Fruit fly (Drosophila melanogaster) whole organism, wandering third instar larva: Measurements from ENCODE around the gene CG42699.

Source experiments
- Abd-B ChIP-seq: fragments of >200 bp; optimal IDR thresholded peaks from 2 replicates; lab custom pipeline; 2017; ENCODE audit warnings: missing biosample characterization, missing genetic modification characterization
- CG32264 ChIP-seq: fragments of 200-800 bp; sonication (Bioruptor generic); optimal IDR thresholded peaks from 2 replicates; lab custom pipeline; 2016; ENCODE audit warnings: missing biosample characterization, missing genetic modification characterization
- CrebA ChIP-seq: fragments of 200-800 bp; sonication (Bioruptor generic); optimal IDR thresholded peaks from 2 replicates; lab custom pipeline; 2016; ENCODE audit warnings: missing biosample characterization, mild to moderate bottlenecking, missing genetic modification characterization, borderline replicate concordance
- Dfd ChIP-seq: fragments of >200 bp; optimal IDR thresholded peaks from 2 replicates; lab custom pipeline; 2017; ENCODE audit warnings: missing biosample characterization, missing genetic modification characterization
- Dif ChIP-seq: fragments of 200-275, 200-300 bp; sonication (Bioruptor generic); optimal IDR thresholded peaks from 2 replicates; lab custom pipeline; 2018; ENCODE audit warnings: missing biosample characterization, missing genetic modification characterization; ENCODE audit not compliant: partially characterized antibody
- GATAd ChIP-seq: sonication (Bioruptor generic); optimal IDR thresholded peaks from 2 replicates; lab custom pipeline; 2016; ENCODE audit warnings: missing biosample characterization, missing genetic modification characterization
- HLH106 ChIP-seq: fragments of 200-800 bp; optimal IDR thresholded peaks from 3 replicates; lab custom pipeline; 2019; ENCODE audit warnings: missing biosample characterization, mild to moderate bottlenecking, missing genetic modification characterization, moderate library complexity
- Hr78 ChIP-seq: fragments of >200 bp; optimal IDR thresholded peaks from 2 replicates; lab custom pipeline; 2017; ENCODE audit warnings: missing biosample characterization, missing genetic modification characterization
- Hr83 ChIP-seq: fragments of 200-300 bp; sonication (Bioruptor generic); optimal IDR thresholded peaks from 2 replicates; lab custom pipeline; 2016; ENCODE audit warnings: missing biosample characterization, mild to moderate bottlenecking, missing genetic modification characterization, moderate library complexity; ENCODE audit not compliant: poor library complexity, severe bottlenecking
- Jra ChIP-seq: sonication (Bioruptor generic); optimal IDR thresholded peaks from 2 replicates; lab custom pipeline; 2016; ENCODE audit warnings: missing biosample characterization, missing genetic modification characterization
- Mio ChIP-seq: sonication (Bioruptor generic); optimal IDR thresholded peaks from 2 replicates; lab custom pipeline; 2016; ENCODE audit warnings: missing biosample characterization, missing genetic modification characterization
- Myc ChIP-seq: fragments of >200 bp; optimal IDR thresholded peaks from 2 replicates; lab custom pipeline; 2017
- N ChIP-seq: fragments of >200 bp; optimal IDR thresholded peaks from 2 replicates; lab custom pipeline; 2018; ENCODE audit warnings: missing biosample characterization, missing external identifiers, missing genetic modification characterization
- OdsH ChIP-seq: fragments of 200-800 bp; sonication (Bioruptor generic); optimal IDR thresholded peaks from 2 replicates; lab custom pipeline; 2016; ENCODE audit warnings: missing biosample characterization, mild to moderate bottlenecking, missing genetic modification characterization
- Rel ChIP-seq, 2 experiments: fragments of 200-800 bp; sonication (Bioruptor generic) in 1 of 2; optimal IDR thresholded peaks; 2 replicates in 1 of 2; 3 replicates in 1 of 2; lab custom pipeline; 2016 to 2019; ENCODE audit warnings: mild to moderate bottlenecking in 2 of 2, missing biosample characterization in 2 of 2, missing genetic modification characterization in 2 of 2, moderate library complexity in 1 of 2
- Sp1 ChIP-seq: fragments of 200-800 bp; sonication (Bioruptor generic); optimal IDR thresholded peaks from 3 replicates; lab custom pipeline; 2019; ENCODE audit warnings: missing biosample characterization, mild to moderate bottlenecking, missing genetic modification characterization, moderate library complexity
- Vsx2 ChIP-seq: fragments of 200-300, 225-300 bp; sonication (Bioruptor generic); optimal IDR thresholded peaks from 2 replicates; lab custom pipeline; 2018; ENCODE audit warnings: missing biosample characterization, missing genetic modification characterization; ENCODE audit not compliant: partially characterized antibody
- brk ChIP-seq: fragments of 200-800 bp; sonication (Bioruptor generic); optimal IDR thresholded peaks from 2 replicates; lab custom pipeline; 2016; ENCODE audit warnings: missing biosample characterization, mild to moderate bottlenecking, missing genetic modification characterization
- dsf ChIP-seq: sonication (Bioruptor generic); optimal IDR thresholded peaks from 2 replicates; lab custom pipeline; 2016; ENCODE audit warnings: missing biosample characterization, missing genetic modification characterization, borderline replicate concordance
- ey ChIP-seq: fragments of 200-800 bp; sonication (Bioruptor generic); optimal IDR thresholded peaks from 2 replicates; lab custom pipeline; 2016; ENCODE audit warnings: missing biosample characterization, missing genetic modification characterization
- foxo ChIP-seq, 2 experiments: fragments of 200-800 bp; sonication (Bioruptor generic); optimal IDR thresholded peaks; 2 replicates in 1 of 2; 3 replicates in 1 of 2; lab custom pipeline; 2016 to 2017; ENCODE audit warnings: missing biosample characterization in 2 of 2, missing genetic modification characterization in 2 of 2
- fru ChIP-seq: fragments of 200-800 bp; sonication (Bioruptor generic); optimal IDR thresholded peaks from 3 replicates; lab custom pipeline; 2016; ENCODE audit warnings: missing biosample characterization, mild to moderate bottlenecking, missing genetic modification characterization
- h ChIP-seq: fragments of 200-800 bp; sonication (Bioruptor generic); optimal IDR thresholded peaks from 3 replicates; lab custom pipeline; 2016; ENCODE audit warnings: missing biosample characterization, mild to moderate bottlenecking, missing genetic modification characterization
- jim ChIP-seq: fragments of 175-275, 200-325 bp; sonication (Bioruptor generic); optimal IDR thresholded peaks from 2 replicates; lab custom pipeline; 2016; ENCODE audit warnings: missing biosample characterization, mild to moderate bottlenecking, missing genetic modification characterization
- lola ChIP-seq: fragments of >200 bp; optimal IDR thresholded peaks from 2 replicates; lab custom pipeline; 2017; ENCODE audit warnings: missing biosample characterization, missing genetic modification characterization
- pan ChIP-seq: fragments of >200 bp; optimal IDR thresholded peaks from 2 replicates; lab custom pipeline; 2017
- psq ChIP-seq: fragments of 200-800 bp; sonication (Bioruptor generic); optimal IDR thresholded peaks from 3 replicates; lab custom pipeline; 2017; ENCODE audit warnings: missing biosample characterization, mild to moderate bottlenecking, missing genetic modification characterization, moderate library complexity
- rgr ChIP-seq: fragments of 200-800 bp; sonication (Bioruptor generic); optimal IDR thresholded peaks from 3 replicates; lab custom pipeline; 2016; ENCODE audit warnings: missing biosample characterization, mild to moderate bottlenecking, missing genetic modification characterization
- sv ChIP-seq: fragments of 200-800 bp; sonication (Bioruptor generic); optimal IDR thresholded peaks from 3 replicates; lab custom pipeline; 2016; ENCODE audit warnings: missing biosample characterization, missing genetic modification characterization
- usp ChIP-seq: fragments of >200 bp; optimal IDR thresholded peaks from 2 replicates; lab custom pipeline; 2017; ENCODE audit warnings: missing biosample characterization, missing genetic modification characterization

Gene CG42699

DNA sequence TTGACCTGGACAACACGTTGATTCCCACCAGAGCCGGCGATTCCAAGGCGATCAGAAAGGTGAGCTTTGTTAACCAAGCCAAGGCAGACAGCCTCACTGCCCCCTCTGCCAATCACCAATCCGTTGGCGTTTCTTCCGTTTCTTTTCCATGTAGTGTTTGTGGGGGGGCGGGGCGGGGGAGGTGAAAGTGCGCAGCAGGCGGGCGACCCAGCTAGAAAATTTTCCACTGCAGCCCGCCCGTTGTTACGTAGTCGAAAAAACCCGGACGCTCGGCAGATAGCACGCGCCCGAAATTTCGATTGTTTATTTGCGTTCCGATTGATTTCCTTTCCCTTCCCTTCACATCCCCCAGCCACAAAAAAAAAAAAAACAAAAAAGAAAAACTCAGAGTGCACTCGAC is 8.2 kb upstream of the CG42699 start:
- peak; percentile 2 for TF ChIP-seq Dfd (GFP tag; lab: Kevin White, UChicago)
- no peak for TF ChIP-seq dsf (GFP tag; lab: Kevin White, UChicago)
- peak; percentile 82 for TF ChIP-seq jim (GFP tag; lab: Kevin White, UChicago)
- no peak for TF ChIP-seq Rel (GFP tag; optimal IDR thresholded peaks at IDR 0.05; lab: Kevin White, UChicago)
- TF ChIP-seq Rel (tag; optimal IDR thresholded peaks at IDR 0.05; lab: Kevin White, UChicago): peak; percentile 53

DNA sequence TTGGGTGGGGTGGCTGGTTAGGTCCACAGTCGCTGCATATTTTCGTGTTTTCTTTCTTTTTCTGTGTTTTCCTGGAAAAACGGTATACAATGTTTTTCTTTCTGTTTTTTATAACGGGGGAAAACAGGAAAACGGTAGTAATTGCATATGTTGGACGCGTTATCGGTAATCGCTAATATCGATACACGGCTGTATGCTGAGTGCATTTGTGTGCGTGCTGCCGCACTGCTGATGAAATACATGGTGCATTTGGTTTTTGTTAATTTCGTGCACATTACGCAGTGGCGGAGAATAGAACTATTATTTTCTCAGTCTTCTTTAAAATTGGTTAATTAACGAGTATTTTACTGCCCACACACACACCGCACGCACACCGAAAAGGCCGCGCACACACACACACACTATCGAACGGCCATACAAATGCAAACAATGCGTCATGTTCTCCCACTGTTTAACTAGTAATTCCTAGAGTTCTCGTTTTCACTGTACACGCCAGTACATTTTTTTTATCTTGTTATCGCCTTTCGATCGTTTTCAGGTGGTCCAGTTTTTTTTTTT is 831 bp upstream of the CG42699 start:
- TF ChIP-seq Rel (GFP tag; optimal IDR thresholded peaks at IDR 0.05; lab: Kevin White, UChicago): no peak
- peak; percentile 98 for TF ChIP-seq Rel (tag; optimal IDR thresholded peaks at IDR 0.05; lab: Kevin White, UChicago)
- no peak for TF ChIP-seq CG32264 (GFP tag; lab: Kevin White, UChicago)

DNA sequence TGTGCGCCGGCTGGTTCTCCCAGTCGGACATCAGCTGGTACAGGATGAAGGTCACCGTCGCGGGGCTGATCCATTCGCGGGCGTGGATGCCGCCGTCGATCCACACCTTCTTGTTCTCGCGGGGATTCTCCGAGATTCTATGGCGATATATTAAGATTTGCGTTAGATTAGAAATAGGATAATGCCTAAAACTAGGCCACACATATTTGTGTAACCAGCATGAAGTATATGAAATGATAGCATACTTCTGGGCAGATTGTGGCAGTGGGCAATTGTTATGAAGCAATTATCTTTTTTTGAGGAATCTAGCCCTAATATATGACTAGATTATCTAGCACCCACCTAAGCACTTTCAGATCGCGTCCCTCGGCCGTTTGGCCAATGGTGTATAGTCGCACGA is 2.4 kb downstream of the CG42699 start:
- TF ChIP-seq brk (no peak), N (GFP tag; lab: Kevin White, UChicago) (peak; percentile 63), pan (lab: Kevin White, UChicago) (no peak), Myc (lab: Kevin White, UChicago) (peak; percentile 82)

DNA sequence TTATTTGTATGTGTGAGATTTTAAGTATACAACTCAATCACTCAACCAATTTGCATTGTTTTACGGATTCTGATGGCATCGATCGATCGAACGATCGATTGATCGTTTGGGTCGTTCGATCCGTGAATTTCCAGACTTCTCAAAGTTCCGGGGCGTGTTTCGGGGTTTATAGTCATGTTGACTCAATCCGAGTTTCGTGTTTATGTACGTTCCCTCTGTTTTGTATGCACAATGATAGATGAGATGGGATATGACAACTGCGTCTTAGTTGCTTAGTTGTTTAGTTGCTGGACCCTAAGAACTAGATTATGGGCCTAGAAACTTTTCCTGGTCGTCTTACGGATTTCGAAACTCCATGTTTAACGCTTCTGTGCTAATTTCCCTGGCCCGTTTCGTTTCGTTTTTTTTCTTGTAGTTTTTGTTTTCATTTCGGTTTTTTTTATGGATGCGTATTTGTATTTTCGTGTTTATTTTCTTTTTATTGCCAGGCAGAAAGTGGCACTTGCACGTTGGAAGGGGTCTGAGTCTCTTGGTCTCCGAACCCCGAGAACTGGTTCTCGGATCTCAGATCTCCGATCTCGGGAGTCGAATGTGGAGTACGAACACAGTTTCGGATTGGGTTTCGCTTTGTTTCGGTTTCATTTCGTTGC is 4.4 kb downstream of the CG42699 start:
- TF ChIP-seq Vsx2 (GFP tag; lab: Kevin White, UChicago): peak; percentile 15
- TF ChIP-seq Sp1 (GFP tag; lab: Kevin White, UChicago): peak; percentile 16
- no peak for TF ChIP-seq fru
- peak; percentile 12 for TF ChIP-seq psq (GFP tag; lab: Kevin White, UChicago)

DNA sequence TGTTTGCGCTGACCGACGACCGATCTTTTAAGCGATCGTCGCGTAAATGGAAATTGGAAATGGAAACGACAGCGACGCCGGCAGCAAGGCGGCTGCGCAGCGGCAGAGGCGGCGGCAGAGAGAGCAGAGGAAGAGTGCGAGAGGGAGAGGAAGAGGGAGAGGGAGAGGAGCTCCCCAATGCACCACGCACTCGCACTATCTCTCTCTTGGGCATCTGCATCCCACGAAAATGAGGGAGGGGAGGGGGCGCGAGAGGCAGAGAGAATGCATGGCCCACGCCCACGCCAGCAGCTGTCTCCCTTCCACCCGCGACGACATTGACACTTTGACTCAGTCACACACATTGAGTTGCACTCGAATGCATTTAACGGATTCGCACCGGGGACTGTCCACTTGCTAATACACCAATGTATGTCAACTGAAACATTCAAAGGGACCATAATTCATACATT is 6.4 kb downstream of the CG42699 start, which contains the start of gene CG3097:
CG3097 (minus strand) TSS at position 51 of the 452 bp plus-strand sequence.
- TF ChIP-seq Hr78 (GFP tag; lab: Kevin White, UChicago) (no peak), foxo (GFP tag; optimal IDR thresholded peaks at IDR 0.05; lab: Kevin White, UChicago) (no peak), CrebA (GFP tag; lab: Kevin White, UChicago) (no peak), Dfd (GFP tag; lab: Kevin White, UChicago) (no peak), CG32264 (GFP tag; lab: Kevin White, UChicago) (no peak), HLH106 (tag; lab: Kevin White, UChicago) (no peak), lola (GFP tag; lab: Kevin White, UChicago) (no peak), h (GFP tag; lab: Kevin White, UChicago) (no peak), N (GFP tag; lab: Kevin White, UChicago) (no peak), dsf (GFP tag; lab: Kevin White, UChicago) (no peak), sv (GFP tag; lab: Kevin White, UChicago) (no peak), rgr (no peak), psq (GFP tag; lab: Kevin White, UChicago) (no peak), Rel (GFP tag; optimal IDR thresholded peaks at IDR 0.05; lab: Kevin White, UChicago) (no peak), Rel (tag; optimal IDR thresholded peaks at IDR 0.05; lab: Kevin White, UChicago) (no peak), Jra (GFP tag; lab: Kevin White, UChicago) (no peak)

DNA sequence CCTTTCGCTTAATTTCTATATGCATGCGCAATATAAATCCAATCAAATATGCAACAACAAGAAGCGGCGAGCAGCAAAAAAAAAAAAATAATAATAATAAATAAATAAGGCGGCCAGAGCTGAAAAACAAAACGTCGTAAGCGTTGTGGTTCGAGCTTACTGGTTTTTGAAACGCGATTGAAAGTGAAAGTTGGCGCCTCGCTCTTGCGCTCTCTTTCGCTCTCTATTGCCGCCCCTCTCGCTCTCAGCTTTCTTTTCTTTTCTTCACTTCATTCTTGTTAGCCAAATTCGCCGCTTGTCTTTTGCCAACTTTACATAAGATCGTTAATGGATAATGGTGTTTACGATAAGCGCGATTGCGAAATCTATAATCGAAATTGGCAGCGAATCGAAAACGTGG is 8.1 kb downstream of the CG42699 start:
- no peak for TF ChIP-seq dsf (GFP tag; lab: Kevin White, UChicago)
- TF ChIP-seq Hr83 (GFP tag; lab: Kevin White, UChicago): no peak
- TF ChIP-seq Dfd (GFP tag; lab: Kevin White, UChicago): no peak
- TF ChIP-seq Mio (GFP tag; lab: Kevin White, UChicago): no peak
- no peak for TF ChIP-seq usp (GFP tag; lab: Kevin White, UChicago)
- TF ChIP-seq Abd-B (GFP tag; lab: Kevin White, UChicago): no peak
- no peak for TF ChIP-seq CG32264 (GFP tag; lab: Kevin White, UChicago)
- no peak for TF ChIP-seq rgr
- TF ChIP-seq ey (GFP tag; lab: Kevin White, UChicago): no peak
- TF ChIP-seq Dif (GFP tag; lab: Kevin White, UChicago): no peak
- no peak for TF ChIP-seq jim (GFP tag; lab: Kevin White, UChicago)
- TF ChIP-seq GATAd: no peak
- no peak for TF ChIP-seq CrebA (GFP tag; lab: Kevin White, UChicago)
- TF ChIP-seq Vsx2 (GFP tag; lab: Kevin White, UChicago): no peak
- TF ChIP-seq pan (lab: Kevin White, UChicago): no peak
- no peak for TF ChIP-seq HLH106 (tag; lab: Kevin White, UChicago)
- no peak for TF ChIP-seq Jra (GFP tag; lab: Kevin White, UChicago)
- no peak for TF ChIP-seq OdsH (GFP tag; lab: Kevin White, UChicago)
- no peak for TF ChIP-seq N (GFP tag; lab: Kevin White, UChicago)
